Fruit fly (Drosophila melanogaster): ENCODE measurements around the gene ringer.

Gene ringer

DNA sequence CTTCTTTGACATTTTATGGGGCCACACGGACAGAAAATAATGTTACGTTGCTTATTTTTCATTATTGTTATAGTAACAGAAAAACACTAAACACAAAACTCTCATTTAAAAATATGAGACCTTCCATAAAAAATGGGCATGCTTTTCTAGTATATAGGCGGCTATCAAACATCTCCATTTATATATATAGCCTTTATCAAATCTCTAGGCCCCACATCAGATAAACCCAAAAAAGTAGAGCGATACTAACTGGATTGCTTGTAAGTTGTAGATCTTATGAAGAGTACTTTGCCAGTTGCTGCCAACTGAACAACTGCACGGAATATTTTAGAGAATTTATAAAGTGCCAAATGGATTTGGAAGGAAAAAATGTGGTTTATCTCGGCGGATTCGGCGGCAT, 10.3 kb upstream of the ringer start, which contains the start of gene CG18814:
TSS of gene CG18814 (plus strand) at position 301 of the 400 bp plus-strand sequence.
- TF ChIP-seq Dif (GFP tag; optimal IDR thresholded peaks at IDR 0.05; ENCODE audit: partially characterized antibody), result no peak
- no peak for TF ChIP-seq woc (GFP tag; optimal IDR thresholded peaks at IDR 0.05)
- no peak for TF ChIP-seq brk (GFP tag; optimal IDR thresholded peaks at IDR 0.05)
- no peak for TF ChIP-seq dsf (GFP tag; optimal IDR thresholded peaks at IDR 0.05; ENCODE audit: borderline replicate concordance)
- TF ChIP-seq sv (GFP tag; optimal IDR thresholded peaks at IDR 0.05), result no peak
- no peak for TF ChIP-seq Sp1 (GFP tag; optimal IDR thresholded peaks at IDR 0.05)
- TF ChIP-seq Myc (optimal IDR thresholded peaks at IDR 0.05), result no peak
- TF ChIP-seq OdsH (GFP tag; optimal IDR thresholded peaks at IDR 0.05), result no peak
- no peak for TF ChIP-seq Abd-B (GFP tag; optimal IDR thresholded peaks at IDR 0.05)
- no peak for TF ChIP-seq dmrt93B (GFP tag; optimal IDR thresholded peaks at IDR 0.05)
- TF ChIP-seq Hr83 (GFP tag; optimal IDR thresholded peaks at IDR 0.05; ENCODE audit: poor library complexity, severe bottlenecking), result no peak
- TF ChIP-seq HLH106 (tag; optimal IDR thresholded peaks at IDR 0.05), result no peak
- no peak for TF ChIP-seq tai (GFP tag; optimal IDR thresholded peaks at IDR 0.05)
- TF ChIP-seq ey (GFP tag; optimal IDR thresholded peaks at IDR 0.05), result no peak
- TF ChIP-seq Hnf4 (GFP tag; optimal IDR thresholded peaks at IDR 0.05), result no peak
- no peak for TF ChIP-seq usp (GFP tag; optimal IDR thresholded peaks at IDR 0.05)
- no peak for TF ChIP-seq lola (GFP tag; optimal IDR thresholded peaks at IDR 0.05)
- no peak for TF ChIP-seq CrebA (GFP tag; optimal IDR thresholded peaks at IDR 0.05; ENCODE audit: borderline replicate concordance)

- TF ChIP-seq tai (GFP tag; optimal IDR thresholded peaks at IDR 0.05), result no peak
- no peak for TF ChIP-seq sv (GFP tag; optimal IDR thresholded peaks at IDR 0.05)
- no peak for TF ChIP-seq GATAd (GFP tag; optimal IDR thresholded peaks at IDR 0.05)
Measured at dm6 chr3L:16368199-16368598, 9.0 kb upstream of the ringer start, which contains the start of gene CG4842. Gene CG4842 (plus strand): TSS chr3L:16368389.

dm6 chr3L:16367240-16367639, 8.0 kb upstream of the ringer start, which contains the start of gene Cpr72Ec:
Gene Cpr72Ec (minus strand): TSS chr3L:16367340.
- no peak for TF ChIP-seq Vsx2 (GFP tag; optimal IDR thresholded peaks at IDR 0.05; ENCODE audit: partially characterized antibody)
- TF ChIP-seq dl (GFP tag; optimal IDR thresholded peaks at IDR 0.05; ENCODE audit: insufficient read depth in 1 of 2, partially characterized antibody in 2 of 2), result no peak
- TF ChIP-seq Rel (GFP tag; optimal IDR thresholded peaks at IDR 0.05), result no peak
- TF ChIP-seq Rel (tag; optimal IDR thresholded peaks at IDR 0.05), result no peak
- no peak for TF ChIP-seq HLH106 (tag; optimal IDR thresholded peaks at IDR 0.05)
- TF ChIP-seq lola (GFP tag; optimal IDR thresholded peaks at IDR 0.05), result no peak
- no peak for TF ChIP-seq sage (GFP tag; optimal IDR thresholded peaks at IDR 0.05)

dm6 chr3L:16364599-16364998, 5.4 kb upstream of the ringer start, which contains the start of gene Cpr72Eb:
Gene Cpr72Eb (plus strand): TSS chr3L:16364899.
- TF ChIP-seq GATAd (GFP tag; optimal IDR thresholded peaks at IDR 0.05), result no peak
- no peak for TF ChIP-seq Hnf4 (GFP tag; optimal IDR thresholded peaks at IDR 0.05)
- no peak for TF ChIP-seq dsf (GFP tag; optimal IDR thresholded peaks at IDR 0.05; ENCODE audit: borderline replicate concordance)

dm6 chr3L:16364182-16364581, 5.0 kb upstream of the ringer start:
- TF ChIP-seq Myc (optimal IDR thresholded peaks at IDR 0.05) (no peak), CG32264 (GFP tag; optimal IDR thresholded peaks at IDR 0.05) (peak; percentile 25), Sp1 (GFP tag; optimal IDR thresholded peaks at IDR 0.05) (peak; percentile 78), GATAd (GFP tag; optimal IDR thresholded peaks at IDR 0.05) (no peak), OdsH (GFP tag; optimal IDR thresholded peaks at IDR 0.05) (peak; percentile 81), dl (GFP tag; optimal IDR thresholded peaks at IDR 0.05; ENCODE audit: insufficient read depth in 1 of 2, partially characterized antibody in 2 of 2) (no peak), Dif (GFP tag; optimal IDR thresholded peaks at IDR 0.05; ENCODE audit: partially characterized antibody) (no peak), woc (GFP tag; optimal IDR thresholded peaks at IDR 0.05) (peak; percentile 67), HLH106 (tag; optimal IDR thresholded peaks at IDR 0.05) (peak; percentile 82), psq (GFP tag; optimal IDR thresholded peaks at IDR 0.05) (peak; percentile 66), brk (GFP tag; optimal IDR thresholded peaks at IDR 0.05) (peak; percentile 27), CrebA (GFP tag; optimal IDR thresholded peaks at IDR 0.05; ENCODE audit: borderline replicate concordance) (no peak), Hnf4 (GFP tag; optimal IDR thresholded peaks at IDR 0.05) (peak; percentile 65), foxo (GFP tag; optimal IDR thresholded peaks at IDR 0.05) (peak in 1 of 2 experiments; percentile 78), ey (GFP tag; optimal IDR thresholded peaks at IDR 0.05) (peak; percentile 69), CG9705 (GFP tag; optimal IDR thresholded peaks at IDR 0.05) (peak; percentile 39), dmrt93B (GFP tag; optimal IDR thresholded peaks at IDR 0.05) (peak; percentile 56), br (GFP tag; optimal IDR thresholded peaks at IDR 0.05) (peak; percentile 73), rgr (GFP tag; optimal IDR thresholded peaks at IDR 0.05) (peak; percentile 70), h (GFP tag; optimal IDR thresholded peaks at IDR 0.05) (peak; percentile 83), sage (GFP tag; optimal IDR thresholded peaks at IDR 0.05) (no peak), fru (GFP tag; optimal IDR thresholded peaks at IDR 0.05) (peak; percentile 81)

Measured in whole organism, wandering third instar larva.